Worm (Caenorhabditis elegans) whole organism, L1 larva: Measurements from ENCODE around the gene egl-45.
A peak's percentile ranks its signal among the peaks of the same experiment; 100 is the strongest.

Source experiments
- C16A3.4 ChIP-seq: fragments of 150-350 bp; optimal IDR thresholded peaks from 2 replicates; lab custom pipeline; 2014; ENCODE audit warnings: missing biosample characterization, missing genetic modification characterization
- F16B12.6 ChIP-seq: fragments of 150-350 bp; optimal IDR thresholded peaks from 2 replicates; lab custom pipeline; 2014; ENCODE audit warnings: missing biosample characterization, missing genetic modification characterization
- alr-1 ChIP-seq: fragments of 200-800 bp; sonication (Bioruptor generic); optimal IDR thresholded peaks from 2 replicates; lab custom pipeline; 2018; ENCODE audit warnings: borderline replicate concordance, mild to moderate bottlenecking, missing genetic modification characterization, missing compliant biosample characterization
- blmp-1 ChIP-seq: fragments of 150-350 bp; optimal IDR thresholded peaks from 2 replicates; lab custom pipeline; 2014; ENCODE audit warnings: missing biosample characterization, missing genetic modification characterization
- dpl-1 ChIP-seq, 3 experiments: fragments of 150-350 bp in 2 of 3; sonication (generic microtip) in 1 of 3; optimal IDR thresholded peaks; 2 replicates each; lab custom pipeline; 2014 to 2017; ENCODE audit warnings: missing biosample characterization in 3 of 3, missing genetic modification characterization in 3 of 3, missing genetic modification reagents in 3 of 3
- dsc-1 ChIP-seq: sonication (generic microtip); optimal IDR thresholded peaks from 2 replicates; lab custom pipeline; 2016; ENCODE audit warnings: mild to moderate bottlenecking, missing genetic modification characterization, missing compliant biosample characterization
- efl-1 ChIP-seq, 4 experiments: fragments of 150-350 bp; optimal IDR thresholded peaks in 3 of 4; peaks in 1 of 4; 1 replicate in 1 of 4; 2 replicates in 3 of 4; lab custom pipeline; 2014; ENCODE audit warnings: missing biosample characterization in 2 of 4, missing genetic modification characterization in 2 of 4, missing genetic modification reagents in 2 of 4
- ets-5 ChIP-seq: fragments of 200-800 bp; sonication (Bioruptor generic); IDR thresholded peaks from 2 replicates; pipeline ENCODE4 v1.3.6; 2022; ENCODE audit warnings: missing genetic modification characterization, missing compliant biosample characterization
- fkh-10 ChIP-seq: sonication (generic microtip); optimal IDR thresholded peaks from 2 replicates; lab custom pipeline; 2017; ENCODE audit warnings: missing biosample characterization, missing genetic modification reagents, missing genetic modification characterization
- fos-1 ChIP-seq: fragments of 150-350 bp; optimal IDR thresholded peaks from 2 replicates; lab custom pipeline; 2014; ENCODE audit warnings: missing biosample characterization, missing genetic modification characterization
- grh-1 ChIP-seq: fragments of 200-800 bp; sonication (Bioruptor generic); IDR thresholded peaks from 2 replicates; pipeline ENCODE4 v1.3.6; 2022; ENCODE audit warnings: missing genetic modification reagents, missing genetic modification characterization, missing compliant biosample characterization
- hlh-17 ChIP-seq: fragments of 200-800 bp; sonication (Bioruptor generic); optimal IDR thresholded peaks from 2 replicates; lab custom pipeline; 2018; ENCODE audit warnings: missing genetic modification characterization, mild to moderate bottlenecking, missing compliant biosample characterization, moderate library complexity, borderline replicate concordance
- hlh-4 ChIP-seq: sonication (generic microtip); optimal IDR thresholded peaks from 2 replicates; lab custom pipeline; 2016; ENCODE audit warnings: mild to moderate bottlenecking, missing genetic modification characterization, missing compliant biosample characterization
- isw-1 ChIP-seq: fragments of 200-800 bp; sonication (Bioruptor generic); IDR thresholded peaks from 2 replicates; pipeline ENCODE4 v1.3.6; 2022; ENCODE audit warnings: missing genetic modification characterization, missing compliant biosample characterization
- lin-13 ChIP-seq: fragments of 150-350 bp; optimal IDR thresholded peaks from 2 replicates; lab custom pipeline; 2014; ENCODE audit warnings: missing biosample characterization, missing genetic modification reagents, missing genetic modification characterization
- lin-14 ChIP-seq: fragments of 200-800 bp; sonication (Bioruptor generic); optimal IDR thresholded peaks from 2 replicates; lab custom pipeline; 2018; ENCODE audit warnings: mild to moderate bottlenecking, missing genetic modification characterization, moderate library complexity, missing compliant biosample characterization
- lin-35 ChIP-seq, 2 experiments: fragments of 150-350 bp; optimal IDR thresholded peaks; 2 replicates each; lab custom pipeline; 2014; ENCODE audit warnings: missing biosample characterization in 2 of 2, missing genetic modification characterization in 2 of 2, missing genetic modification reagents in 2 of 2
- lin-39 ChIP-seq: fragments of 150-350 bp; optimal IDR thresholded peaks from 2 replicates; lab custom pipeline; 2014; ENCODE audit warnings: missing biosample characterization, missing genetic modification reagents, missing genetic modification characterization
- lir-3 ChIP-seq: sonication (generic microtip); optimal IDR thresholded peaks from 2 replicates; lab custom pipeline; 2016; ENCODE audit warnings: mild to moderate bottlenecking, missing genetic modification characterization, moderate library complexity, missing compliant biosample characterization; ENCODE audit not compliant: poor library complexity
- lsy-2 ChIP-seq, 2 experiments: fragments of 150-350 bp; optimal IDR thresholded peaks; 2 replicates each; lab custom pipeline; 2014; ENCODE audit warnings: missing biosample characterization in 2 of 2, missing genetic modification characterization in 2 of 2
- mdl-1 ChIP-seq, 2 experiments: fragments of 150-350 bp; optimal IDR thresholded peaks; 2 replicates each; lab custom pipeline; 2014 to 2017; ENCODE audit warnings: missing biosample characterization in 2 of 2, missing genetic modification characterization in 2 of 2, inconsistent platforms in 1 of 2
- nhr-11 ChIP-seq: fragments of 150-350 bp; optimal IDR thresholded peaks from 2 replicates; lab custom pipeline; 2014; ENCODE audit warnings: missing biosample characterization, missing genetic modification characterization
- nhr-20 ChIP-seq: sonication (generic microtip); optimal IDR thresholded peaks from 2 replicates; lab custom pipeline; 2016; ENCODE audit warnings: mild to moderate bottlenecking, missing genetic modification characterization, missing compliant biosample characterization
- nhr-237 ChIP-seq: fragments of 150-350 bp; optimal IDR thresholded peaks from 2 replicates; lab custom pipeline; 2014; ENCODE audit warnings: missing biosample characterization, missing genetic modification characterization
- nhr-47 ChIP-seq: sonication (generic microtip); optimal IDR thresholded peaks from 2 replicates; lab custom pipeline; 2016; ENCODE audit warnings: mild to moderate bottlenecking, missing genetic modification characterization, moderate library complexity, missing compliant biosample characterization
- nhr-71 ChIP-seq: sonication (generic microtip); optimal IDR thresholded peaks from 2 replicates; lab custom pipeline; 2016; ENCODE audit warnings: mild to moderate bottlenecking, missing genetic modification characterization, moderate library complexity, missing compliant biosample characterization
- nhr-85 ChIP-seq: sonication (generic microtip); peaks from one replicate; lab custom pipeline; 2016; ENCODE audit warnings: missing genetic modification characterization, inconsistent platforms, missing compliant biosample characterization
- pqm-1 ChIP-seq: sonication (generic microtip); optimal IDR thresholded peaks from 3 replicates; lab custom pipeline; 2017; ENCODE audit warnings: missing biosample characterization, missing genetic modification characterization
- rnt-1 ChIP-seq: sonication (generic microtip); optimal IDR thresholded peaks from 2 replicates; lab custom pipeline; 2016; ENCODE audit warnings: mild to moderate bottlenecking, missing genetic modification characterization, moderate library complexity, missing compliant biosample characterization
- snpc-4 ChIP-seq: fragments of 150-350 bp; optimal IDR thresholded peaks from 2 replicates; lab custom pipeline; 2014; ENCODE audit warnings: missing biosample characterization, missing genetic modification characterization
- snu-23 ChIP-seq: sonication (generic microtip); optimal IDR thresholded peaks from 2 replicates; lab custom pipeline; 2016; ENCODE audit warnings: missing genetic modification characterization, missing compliant biosample characterization
- sptf-1 ChIP-seq: fragments of 150-350 bp; optimal IDR thresholded peaks from 2 replicates; lab custom pipeline; 2014; ENCODE audit warnings: missing biosample characterization, missing genetic modification characterization
- swsn-7 ChIP-seq: sonication (generic microtip); optimal IDR thresholded peaks from 2 replicates; lab custom pipeline; 2016; ENCODE audit warnings: missing genetic modification characterization, missing compliant biosample characterization
- tlp-1 ChIP-seq: fragments of 150-350 bp; optimal IDR thresholded peaks from 2 replicates; lab custom pipeline; 2014; ENCODE audit warnings: missing biosample characterization, missing genetic modification characterization
- unc-130 ChIP-seq: fragments of 150-350 bp; optimal IDR thresholded peaks from 2 replicates; lab custom pipeline; 2017; ENCODE audit warnings: missing biosample characterization, missing genetic modification characterization, inconsistent platforms
- unc-30 ChIP-seq: sonication (generic microtip); optimal IDR thresholded peaks from 2 replicates; lab custom pipeline; 2017; ENCODE audit warnings: missing biosample characterization, missing genetic modification characterization
- unc-86 ChIP-seq: sonication (generic microtip); optimal IDR thresholded peaks from 2 replicates; lab custom pipeline; 2016; ENCODE audit warnings: missing genetic modification characterization, missing compliant biosample characterization
- unc-98 ChIP-seq: fragments of 200-800 bp; sonication (Bioruptor generic); IDR thresholded peaks from 2 replicates; pipeline ENCODE4 v1.3.6; 2022; ENCODE audit warnings: missing genetic modification characterization, missing compliant biosample characterization
- xbp-1 ChIP-seq: sonication (generic microtip); optimal IDR thresholded peaks from 2 replicates; lab custom pipeline; 2016; ENCODE audit warnings: missing genetic modification characterization, missing compliant biosample characterization
- zip-4 ChIP-seq: fragments of 200-800 bp; sonication (Bioruptor generic); optimal IDR thresholded peaks from 2 replicates; lab custom pipeline; 2018; ENCODE audit warnings: mild to moderate bottlenecking, missing genetic modification characterization, moderate library complexity, missing compliant biosample characterization
- ztf-4 ChIP-seq: fragments of 150-350 bp; optimal IDR thresholded peaks from 2 replicates; lab custom pipeline; 2014; ENCODE audit warnings: missing biosample characterization, missing genetic modification characterization

The egl-45 gene

ce11 chrIII:7780566-7781238 is 47.7 kb downstream of the egl-45 start (continued):
- TF ChIP-seq zip-4 (GFP tag; lab: Kevin White, UChicago) = no peak
- TF ChIP-seq blmp-1 (tag; lab: Kevin White, UChicago) = peak; percentile 57
- TF ChIP-seq ets-5 (GFP tag; lab: Robert Waterston, UW) = no peak
- TF ChIP-seq swsn-7 (tag; lab: Kevin White, UChicago) = no peak
- TF ChIP-seq hlh-17 = no peak
- peak; percentile 13 for TF ChIP-seq dsc-1 (tag; lab: Kevin White, UChicago)
- peak in 1 of 2 experiments; percentile 9 for TF ChIP-seq lsy-2 (tag; optimal IDR thresholded peaks at IDR 0.05; lab: Kevin White, UChicago)
- peak; percentile 67 for TF ChIP-seq nhr-85 (tag; lab: Kevin White, UChicago)
- TF ChIP-seq pqm-1 (tag; lab: Kevin White, UChicago) = no peak
- TF ChIP-seq nhr-71 = peak; percentile 51
- no peak for TF ChIP-seq nhr-47
- no peak for TF ChIP-seq nhr-237 (tag; lab: Kevin White, UChicago)
- TF ChIP-seq lin-35 (GFP tag; optimal IDR thresholded peaks at IDR 0.05; lab: Kevin White, UChicago) = no peak

ce11 chrIII:7779313-7779712 is 49.1 kb downstream of the egl-45 start:
- no peak for TF ChIP-seq snpc-4 (tag; lab: Kevin White, UChicago)
- no peak for TF ChIP-seq F16B12.6 (tag; lab: Kevin White, UChicago)
- peak in 1 of 2 experiments; percentile 58 for TF ChIP-seq lsy-2 (tag; optimal IDR thresholded peaks at IDR 0.05; lab: Kevin White, UChicago)

- TF ChIP-seq snu-23 (GFP tag; lab: Kevin White, UChicago) = peak; percentile 4
- TF ChIP-seq nhr-71 = peak; percentile 30
- no peak for TF ChIP-seq fos-1 (tag; lab: Kevin White, UChicago)
- peak; percentile 40 for TF ChIP-seq unc-130 (tag; lab: Kevin White, UChicago)
- no peak for TF ChIP-seq lin-13 (GFP tag; lab: Kevin White, UChicago)
- TF ChIP-seq xbp-1 = no peak
- TF ChIP-seq lsy-2 (tag; optimal IDR thresholded peaks at IDR 0.05; lab: Kevin White, UChicago) = peak; percentile 68 to 83
- TF ChIP-seq rnt-1 (tag; lab: Kevin White, UChicago) = peak; percentile 65
- TF ChIP-seq C16A3.4 (tag; lab: Kevin White, UChicago) = no peak
- TF ChIP-seq lin-14 (GFP tag; lab: Kevin White, UChicago) = peak; percentile 31
- no peak for TF ChIP-seq hlh-4
- no peak for TF ChIP-seq zip-4 (GFP tag; lab: Kevin White, UChicago)
- TF ChIP-seq nhr-20 = no peak
- no peak for TF ChIP-seq nhr-47
- no peak for TF ChIP-seq tlp-1
- TF ChIP-seq nhr-11 (tag; lab: Kevin White, UChicago) = no peak
- TF ChIP-seq unc-86 (tag; lab: Kevin White, UChicago) = no peak
- peak; percentile 38 for TF ChIP-seq nhr-85 (tag; lab: Kevin White, UChicago)
- TF ChIP-seq dsc-1 (tag; lab: Kevin White, UChicago) = no peak
These were observed 49.9 kb downstream of the egl-45 start for ce11 chrIII:7778530-7778929.

- no peak for TF ChIP-seq sptf-1 (tag; lab: Kevin White, UChicago)
- TF ChIP-seq isw-1 (GFP tag; lab: Robert Waterston, UW) = no peak
- no peak for TF ChIP-seq unc-98 (GFP tag; lab: Robert Waterston, UW)
- TF ChIP-seq hlh-17 = no peak
- no peak for TF ChIP-seq lir-3 (tag; lab: Kevin White, UChicago)
- no peak for TF ChIP-seq mdl-1 (tag; optimal IDR thresholded peaks at IDR 0.05; lab: Kevin White, UChicago)
- no peak for TF ChIP-seq fkh-10 (GFP tag; lab: Kevin White, UChicago)
- TF ChIP-seq unc-30 (tag; lab: Kevin White, UChicago) = no peak
- TF ChIP-seq ztf-4 (tag; lab: Kevin White, UChicago) = no peak
- no peak for TF ChIP-seq lin-39 (tag; lab: Kevin White, UChicago)
- no peak for TF ChIP-seq grh-1 (GFP tag; lab: Robert Waterston, UW)
- no peak for TF ChIP-seq alr-1 (tag; lab: Kevin White, UChicago)
- no peak for TF ChIP-seq ets-5 (GFP tag; lab: Robert Waterston, UW)
- TF ChIP-seq dpl-1 (GFP tag; optimal IDR thresholded peaks at IDR 0.05; lab: Kevin White, UChicago) = no peak
- no peak for TF ChIP-seq efl-1 (optimal IDR thresholded peaks at IDR 0.05; lab: Kevin White, UChicago)
- no peak for TF ChIP-seq efl-1 (GFP tag; optimal IDR thresholded peaks at IDR 0.05 in 1 of 2; lab: Kevin White, UChicago)
- TF ChIP-seq nhr-47 = no peak
- no peak for TF ChIP-seq nhr-71
These were observed 52.4 kb downstream of the egl-45 start, which contains the start of gene bath-15 for ce11 chrIII:7775983-7776440. bath-15 (minus strand) TSS chrIII:7776033.
